Worm (Caenorhabditis elegans): ENCODE data around the gene laf-1.
A peak's percentile ranks its signal among the peaks of the same experiment; 100 is the strongest.

- TF ChIP-seq him-1 (tag; optimal IDR thresholded peaks at IDR 0.05) (no peak), dao-5 (tag; optimal IDR thresholded peaks at IDR 0.05) (no peak), W03F9.2 (tag; optimal IDR thresholded peaks at IDR 0.05) (peak; percentile 77)
Observed at ce11 chrIII:2814919-2815554, 36.2 kb upstream of the laf-1 start, which contains the start of gene tufm-1.
